Fruit fly (Drosophila melanogaster) whole organism, embryonic: Measurements from ENCODE around the gene CG34134.

Experiments
- Aef1 ChIP-seq: fragments of 200-800 bp; sonication (Bioruptor generic); IDR thresholded peaks from 3 replicates; pipeline ENCODE4 v1.3.6; 2022; ENCODE audit warnings: missing biosample characterization, missing genetic modification characterization
- Antp ChIP-seq: fragments of 200-800 bp; sonication (Bioruptor generic); optimal IDR thresholded peaks from 3 replicates; lab custom pipeline; 2016; ENCODE audit warnings: missing biosample characterization, missing genetic modification characterization
- Awh ChIP-seq: fragments of 200-800 bp; sonication (Bioruptor generic); IDR thresholded peaks from 2 replicates; pipeline ENCODE4, ENCODE4 v1.3.6; 2022; ENCODE audit warnings: missing biosample characterization, missing genetic modification characterization
- Bdp1 ChIP-seq: fragments of 200-800 bp; sonication (Bioruptor generic); optimal IDR thresholded peaks from 3 replicates; lab custom pipeline; 2016; ENCODE audit warnings: missing biosample characterization, missing genetic modification characterization
- BtbVII ChIP-seq: fragments of 200-800 bp; sonication (Bioruptor generic); optimal IDR thresholded peaks from 3 replicates; lab custom pipeline; 2017; ENCODE audit warnings: missing biosample characterization, mild to moderate bottlenecking, missing genetic modification characterization
- C15 ChIP-seq: fragments of 200-800 bp; sonication (Bioruptor generic); IDR thresholded peaks from 3 replicates; pipeline ENCODE4 v1.3.6; 2022; ENCODE audit warnings: missing biosample characterization, missing genetic modification characterization
- CG12071 ChIP-seq: fragments of 200-800 bp; sonication (Bioruptor generic); optimal IDR thresholded peaks from 3 replicates; lab custom pipeline; 2018; ENCODE audit warnings: missing biosample characterization, mild to moderate bottlenecking, missing genetic modification characterization
- CG12104 ChIP-seq: fragments of 200-800 bp; sonication (Bioruptor generic); optimal IDR thresholded peaks from 3 replicates; lab custom pipeline; 2016; ENCODE audit warnings: missing biosample characterization, missing genetic modification characterization
- CG14014 ChIP-seq: fragments of 200-800 bp; sonication (Bioruptor generic); IDR thresholded peaks from 2 replicates; pipeline ENCODE4 v1.3.6; 2022; ENCODE audit warnings: missing biosample characterization, missing genetic modification characterization
- CG15479 ChIP-seq: fragments of 200-800 bp; sonication (Bioruptor generic); optimal IDR thresholded peaks from 3 replicates; lab custom pipeline; 2019; ENCODE audit warnings: missing biosample characterization, mild to moderate bottlenecking, missing genetic modification characterization, moderate library complexity
- CG3281 ChIP-seq: fragments of 200-800 bp; sonication (Bioruptor generic); optimal IDR thresholded peaks from 3 replicates; lab custom pipeline; 2017; ENCODE audit warnings: missing biosample characterization, mild to moderate bottlenecking, missing genetic modification characterization
- CG42726 ChIP-seq: fragments of 200-800 bp; sonication (Bioruptor generic); IDR thresholded peaks from 2 replicates; pipeline ENCODE4 v1.3.6; 2022; ENCODE audit warnings: missing biosample characterization, missing genetic modification characterization; ENCODE audit not compliant: partially characterized antibody
- CG4707 ChIP-seq: fragments of 200-800 bp; sonication (Bioruptor generic); optimal IDR thresholded peaks from 2 replicates; lab custom pipeline; 2018; ENCODE audit warnings: missing biosample characterization, mild to moderate bottlenecking, missing genetic modification characterization, moderate library complexity
- CG6175 ChIP-seq: fragments of 200-800 bp; sonication (Bioruptor generic); IDR thresholded peaks from 3 replicates; pipeline ENCODE4 v1.3.6; 2022; ENCODE audit warnings: missing biosample characterization, missing genetic modification characterization
- CG6854 ChIP-seq: fragments of 200-800 bp; sonication (Bioruptor generic); optimal IDR thresholded peaks from 3 replicates; lab custom pipeline; 2017; ENCODE audit warnings: missing biosample characterization, mild to moderate bottlenecking, missing genetic modification characterization
- CG7357 ChIP-seq: fragments of 200-800 bp; sonication (Bioruptor generic); IDR thresholded peaks from 3 replicates; pipeline ENCODE4 v1.3.6; 2022; ENCODE audit warnings: missing biosample characterization, missing genetic modification characterization
- CG8089 ChIP-seq: fragments of 200-800 bp; sonication (Bioruptor generic); optimal IDR thresholded peaks from 3 replicates; lab custom pipeline; 2016; ENCODE audit warnings: missing biosample characterization, missing genetic modification characterization
- CG9817 ChIP-seq: fragments of 200-800 bp; sonication (Bioruptor generic); optimal IDR thresholded peaks from 2 replicates; lab custom pipeline; 2018; ENCODE audit warnings: missing biosample characterization, mild to moderate bottlenecking, missing genetic modification characterization, moderate library complexity
- CG9932 ChIP-seq: fragments of 200-800 bp; sonication (Bioruptor generic); IDR thresholded peaks from 2 replicates; pipeline ENCODE4 v1.3.6; 2022; ENCODE audit warnings: missing biosample characterization, missing genetic modification characterization
- Chrac-16 ChIP-seq: fragments of 200-800 bp; sonication (Bioruptor generic); optimal IDR thresholded peaks from 3 replicates; lab custom pipeline; 2016; ENCODE audit warnings: missing biosample characterization, missing genetic modification characterization
- Gug ChIP-seq: fragments of 200-800 bp; sonication (Bioruptor generic); IDR thresholded peaks from 4 replicates; pipeline ENCODE4 v1.3.6; 2022; ENCODE audit warnings: missing biosample characterization, missing genetic modification characterization
- MTF-1 ChIP-seq: fragments of 200-800 bp; sonication (Bioruptor generic); optimal IDR thresholded peaks from 2 replicates; lab custom pipeline; 2018; ENCODE audit warnings: missing biosample characterization, mild to moderate bottlenecking, missing genetic modification characterization, borderline replicate concordance
- NC2α ChIP-seq: fragments of 200-800 bp; sonication (Bioruptor generic); optimal IDR thresholded peaks from 2 replicates; lab custom pipeline; 2016; ENCODE audit warnings: missing biosample characterization, missing genetic modification characterization
- Oli ChIP-seq: fragments of 200-800 bp; sonication (Bioruptor generic); optimal IDR thresholded peaks from 2 replicates; lab custom pipeline; 2018; ENCODE audit warnings: missing biosample characterization, mild to moderate bottlenecking, missing genetic modification characterization, moderate library complexity
- Spps ChIP-seq: fragments of 200-800 bp; sonication (Bioruptor generic); optimal IDR thresholded peaks from 2 replicates; lab custom pipeline; 2018; ENCODE audit warnings: missing biosample characterization, mild to moderate bottlenecking, missing genetic modification characterization
- Stat92E ChIP-seq, 3 experiments: fragments of >200 bp in 2 of 3; fragments of 200-800 bp in 1 of 3; sonication (Bioruptor generic) in 1 of 3; optimal IDR thresholded peaks; 2 replicates each; lab custom pipeline; 2017 to 2019; ENCODE audit warnings: missing biosample characterization in 3 of 3, missing genetic modification characterization in 3 of 3, mild to moderate bottlenecking in 1 of 3, moderate library complexity in 1 of 3
- Tbp ChIP-seq: fragments of >200 bp; optimal IDR thresholded peaks from 2 replicates; lab custom pipeline; 2018; ENCODE audit warnings: missing biosample characterization, missing genetic modification characterization
- Usf ChIP-seq: fragments of 200-800 bp; sonication (Bioruptor generic); optimal IDR thresholded peaks from 2 replicates; lab custom pipeline; 2017; ENCODE audit warnings: missing genotype, missing biosample characterization, missing genetic modification characterization
- bab2 ChIP-seq: fragments of 200-800 bp; sonication (Bioruptor generic); optimal IDR thresholded peaks from 2 replicates; lab custom pipeline; 2016; ENCODE audit warnings: missing biosample characterization, missing genetic modification characterization
- bbx ChIP-seq: fragments of 200-800 bp; sonication (Bioruptor generic); IDR thresholded peaks from 2 replicates; pipeline ENCODE4 v1.3.6; 2022; ENCODE audit warnings: missing biosample characterization, missing genetic modification characterization; ENCODE audit not compliant: partially characterized antibody
- br ChIP-seq: fragments of >200 bp; optimal IDR thresholded peaks from 2 replicates; lab custom pipeline; 2017
- chm ChIP-seq: fragments of 200-800 bp; sonication (Bioruptor generic); IDR thresholded peaks from 2 replicates; pipeline ENCODE4 v1.3.6; 2022; ENCODE audit warnings: missing biosample characterization, missing genetic modification characterization
- dpn ChIP-seq, 2 experiments: fragments of 200-800 bp; sonication (Bioruptor generic); optimal IDR thresholded peaks; 3 replicates each; lab custom pipeline; 2016; ENCODE audit warnings: missing biosample characterization in 2 of 2, missing genetic modification characterization in 2 of 2
- fd102C ChIP-seq: fragments of 200-800 bp; sonication (Bioruptor generic); optimal IDR thresholded peaks from 2 replicates; lab custom pipeline; 2018; ENCODE audit warnings: missing biosample characterization, mild to moderate bottlenecking, missing genetic modification characterization, moderate library complexity
- fd3F ChIP-seq: fragments of 200-800 bp; sonication (Bioruptor generic); optimal IDR thresholded peaks from 2 replicates; lab custom pipeline; 2018; ENCODE audit warnings: missing biosample characterization, mild to moderate bottlenecking, missing genetic modification characterization, moderate library complexity
- grn ChIP-seq: fragments of 200-800 bp; sonication (Bioruptor generic); optimal IDR thresholded peaks from 3 replicates; lab custom pipeline; 2017; ENCODE audit warnings: missing biosample characterization, missing genetic modification characterization
- gsb-n ChIP-seq: fragments of 200-800 bp; sonication (Bioruptor generic); optimal IDR thresholded peaks from 3 replicates; lab custom pipeline; 2018; ENCODE audit warnings: missing biosample characterization, mild to moderate bottlenecking, missing genetic modification characterization
- h ChIP-seq: fragments of >200 bp; optimal IDR thresholded peaks from 2 replicates; lab custom pipeline; 2017
- nerfin-2 ChIP-seq: fragments of 200-800 bp; sonication (Bioruptor generic); IDR thresholded peaks from 2 replicates; pipeline ENCODE4 v1.3.6; 2022; ENCODE audit warnings: missing biosample characterization, missing genetic modification characterization; ENCODE audit not compliant: partially characterized antibody
- pita ChIP-seq: fragments of 200-800 bp; sonication (Bioruptor generic); optimal IDR thresholded peaks from 2 replicates; lab custom pipeline; 2017; ENCODE audit warnings: missing biosample characterization, mild to moderate bottlenecking, missing genetic modification characterization
- ro ChIP-seq: fragments of 200-800 bp; sonication (Bioruptor generic); IDR thresholded peaks from 2 replicates; pipeline ENCODE4 v1.3.6; 2022; ENCODE audit warnings: missing biosample characterization, missing genetic modification characterization
- run ChIP-seq: fragments of 200-800 bp; sonication (Bioruptor generic); optimal IDR thresholded peaks from 3 replicates; lab custom pipeline; 2018; ENCODE audit warnings: missing biosample characterization, mild to moderate bottlenecking, missing genetic modification characterization
- sens ChIP-seq: fragments of 200-800 bp; sonication (Bioruptor generic); peaks from one replicate; lab custom pipeline; 2016; ENCODE audit warnings: missing biosample characterization, missing genetic modification characterization
- slbo ChIP-seq: fragments of 200-800 bp; sonication (Bioruptor generic); IDR thresholded peaks from 2 replicates; pipeline ENCODE4 v1.3.6; 2022; ENCODE audit warnings: missing biosample characterization, missing genetic modification characterization
- sqz ChIP-seq: fragments of 200-800 bp; sonication (Bioruptor generic); optimal IDR thresholded peaks from 3 replicates; lab custom pipeline; 2018; ENCODE audit warnings: missing biosample characterization, mild to moderate bottlenecking, missing genetic modification characterization
- sr ChIP-seq: fragments of 200-800 bp; sonication (Bioruptor generic); IDR thresholded peaks from 3 replicates; pipeline ENCODE4 v1.3.6; 2022; ENCODE audit warnings: missing biosample characterization, missing genetic modification characterization
- sug ChIP-seq: fragments of 200-800 bp; optimal IDR thresholded peaks from 2 replicates; lab custom pipeline; 2019; ENCODE audit warnings: missing biosample characterization, mild to moderate bottlenecking, missing genetic modification characterization, moderate library complexity
- tap ChIP-seq: fragments of 200-800 bp; optimal IDR thresholded peaks from 3 replicates; lab custom pipeline; 2019; ENCODE audit warnings: missing biosample characterization, mild to moderate bottlenecking, missing genetic modification characterization, moderate library complexity
- tgo ChIP-seq: fragments of 200-800 bp; sonication (Bioruptor generic); IDR thresholded peaks from 3 replicates; pipeline ENCODE4 v1.3.6; 2022; ENCODE audit warnings: missing biosample characterization, missing genetic modification characterization
- trem ChIP-seq: fragments of 200-800 bp; optimal IDR thresholded peaks from 3 replicates; lab custom pipeline; 2019; ENCODE audit warnings: missing biosample characterization, mild to moderate bottlenecking, missing genetic modification characterization, moderate library complexity
- usp ChIP-seq: fragments of >200 bp; optimal IDR thresholded peaks from 2 replicates; lab custom pipeline; 2017; ENCODE audit warnings: missing biosample characterization, missing genetic modification characterization
- zen2 ChIP-seq: fragments of 200-800 bp; sonication (Bioruptor generic); IDR thresholded peaks from 3 replicates; pipeline ENCODE4 v1.3.6; 2022; ENCODE audit warnings: missing biosample characterization, missing genetic modification characterization; ENCODE audit not compliant: partially characterized antibody

The CG34134 gene

DNA sequence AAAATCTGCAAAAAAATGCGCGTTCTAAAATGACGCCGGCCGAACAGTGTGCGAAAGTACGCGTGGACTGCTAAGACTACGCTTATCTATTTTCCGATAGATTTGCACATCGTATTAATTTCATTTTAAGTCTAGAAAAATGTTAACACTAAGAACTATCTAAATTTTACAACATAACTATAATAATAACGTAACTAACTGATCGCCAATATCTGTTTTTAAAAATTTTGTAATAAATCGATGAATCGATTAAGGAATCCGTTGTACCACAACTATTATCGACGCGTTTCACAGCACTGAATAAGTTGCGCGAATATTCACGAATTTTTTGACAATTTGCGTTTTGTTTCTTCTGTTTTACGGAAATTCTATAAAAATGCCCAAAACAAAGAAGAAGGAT, 20.5 kb upstream of the CG34134 start, which contains the start of gene Ssb-c31a (continued):
- TF ChIP-seq gsb-n (tag; lab: Kevin White, UChicago) (peak; percentile 23), CG9932 (GFP tag; lab: Robert Waterston, UW) (peak; percentile 81), bbx (GFP tag; lab: Robert Waterston, UW) (peak; percentile 40; the same call in 1 of the 2 replicates), CG12071 (GFP tag; lab: Kevin White, UChicago) (no peak), Awh (no peak), run (tag; lab: Kevin White, UChicago) (no peak), fd3F (no peak), CG8089 (GFP tag; lab: Kevin White, UChicago) (no peak), tgo (GFP tag; lab: Robert Waterston, UW) (peak; percentile 47; the same call in 1 of the 3 replicates), C15 (GFP tag; lab: Robert Waterston, UW) (no peak), Spps (tag; lab: Kevin White, UChicago) (peak; percentile 13), Tbp (GFP tag; lab: Kevin White, UChicago) (no peak), h (lab: Kevin White, UChicago) (no peak), tap (no peak), CG12104 (GFP tag; lab: Kevin White, UChicago) (peak; percentile 39), usp (GFP tag; lab: Kevin White, UChicago) (no peak), ro (no peak), trem (tag; lab: Kevin White, UChicago) (peak; percentile 75), bab2 (peak; percentile 33), CG6854 (no peak), sqz (GFP tag; lab: Kevin White, UChicago) (no peak), br (lab: Kevin White, UChicago) (no peak), sr (GFP tag; lab: Robert Waterston, UW) (no peak), zen2 (GFP tag; lab: Robert Waterston, UW) (peak; percentile 28; the same call in 1 of the 3 replicates), nerfin-2 (no peak), CG14014 (no peak), dpn (GFP tag; optimal IDR thresholded peaks at IDR 0.05; lab: Kevin White, UChicago) (peak; percentile 48 to 57), chm (GFP tag; lab: Robert Waterston, UW) (no peak), sens (GFP tag; lab: Kevin White, UChicago) (peak; percentile 93), grn (no peak), CG9817 (tag; lab: Kevin White, UChicago) (peak; percentile 48), BtbVII (no peak), CG3281 (GFP tag; lab: Kevin White, UChicago) (peak; percentile 48), NC2α (GFP tag; lab: Kevin White, UChicago) (no peak), CG6175 (GFP tag; lab: Robert Waterston, UW) (no peak), Chrac-16 (GFP tag; lab: Kevin White, UChicago) (peak; percentile 62), fd102C (no peak), Oli (tag; lab: Kevin White, UChicago) (peak; percentile 19), Gug (GFP tag; lab: Robert Waterston, UW) (no peak), Antp (GFP tag; lab: Kevin White, UChicago) (peak; percentile 22), Stat92E (GFP tag; optimal IDR thresholded peaks at IDR 0.05; lab: Kevin White, UChicago) (no peak), CG42726 (GFP tag; lab: Robert Waterston, UW) (no peak), CG4707 (GFP tag; lab: Kevin White, UChicago) (no peak), sug (peak; percentile 71), CG15479 (peak; percentile 70), slbo (peak; percentile 66; the same call in 1 of the 2 replicates), Bdp1 (GFP tag; lab: Kevin White, UChicago) (no peak), CG7357 (GFP tag; lab: Robert Waterston, UW) (no peak), pita (no peak), MTF-1 (no peak), Usf (GFP tag; lab: Kevin White, UChicago) (no peak), Aef1 (0 out of 3 replicates have a peak, but pooled peaks have one; percentile 14)
